Worm (Caenorhabditis elegans) whole organism, L4 larva: Measurements from ENCODE around the gene C03A3.1.

ENCODE experiments used
- F26F4.8 ChIP-seq: fragments of 200-800 bp; sonication (Bioruptor generic); conservative IDR thresholded peaks from 2 replicates; pipeline ENCODE4 v1.3.6; 2022; ENCODE audit warnings: missing genetic modification characterization, missing compliant biosample characterization
- R02D3.7 ChIP-seq: fragments of 150-350 bp; sonication (generic microtip); optimal IDR thresholded peaks from 3 replicates; lab custom pipeline; 2014; ENCODE audit warnings: missing biosample characterization, missing genetic modification characterization
- T26A8.4 ChIP-seq: fragments of 200-800 bp; sonication (Bioruptor generic); IDR thresholded peaks from 2 replicates; pipeline ENCODE4 v1.3.6; 2022; ENCODE audit warnings: missing genetic modification characterization, missing compliant biosample characterization
- Y105C5A.15 ChIP-seq: fragments of 200-800 bp; sonication (Bioruptor generic); IDR thresholded peaks from 2 replicates; pipeline ENCODE4 v1.3.6; 2022; ENCODE audit warnings: missing genetic modification characterization, missing compliant biosample characterization
- ceh-20 ChIP-seq: fragments of 200-800 bp; sonication (Bioruptor generic); IDR thresholded peaks from 2 replicates; pipeline ENCODE4 v1.3.6; 2022; ENCODE audit warnings: missing genetic modification reagents, missing genetic modification characterization, missing compliant biosample characterization
- ceh-28 ChIP-seq: fragments of 150-350 bp; optimal IDR thresholded peaks from 2 replicates; lab custom pipeline; 2014; ENCODE audit warnings: missing biosample characterization, missing genetic modification reagents, missing genetic modification characterization
- ceh-62 ChIP-seq: sonication (generic microtip); optimal IDR thresholded peaks from 2 replicates; lab custom pipeline; 2017; ENCODE audit warnings: missing biosample characterization, missing genetic modification characterization
- ces-1 ChIP-seq: fragments of 150-350 bp; sonication (generic microtip); optimal IDR thresholded peaks from 4 replicates; lab custom pipeline; 2014; ENCODE audit warnings: missing biosample characterization, missing genetic modification reagents, missing genetic modification characterization
- cey-2 ChIP-seq: sonication (generic microtip); optimal IDR thresholded peaks from 3 replicates; lab custom pipeline; 2017; ENCODE audit warnings: missing genetic modification characterization, mild to moderate bottlenecking, missing compliant biosample characterization, antibody characterized with exemption, borderline replicate concordance; ENCODE audit not compliant: insufficient read depth
- daf-16 ChIP-seq, 3 experiments: sonication (generic microtip); optimal IDR thresholded peaks; 2 replicates each; lab custom pipeline; 2016 to 2017; ENCODE audit warnings: missing genetic modification characterization in 3 of 3, missing genetic modification reagents in 3 of 3, mild to moderate bottlenecking in 2 of 3, missing compliant biosample characterization in 2 of 3, missing biosample characterization in 1 of 3, moderate library complexity in 1 of 3
- dmd-6 ChIP-seq: fragments of 200-800 bp; sonication (Bioruptor generic); IDR thresholded peaks from 2 replicates; pipeline ENCODE4 v1.3.6; 2022; ENCODE audit warnings: missing genetic modification reagents, missing genetic modification characterization, missing compliant biosample characterization
- dmd-9 ChIP-seq: fragments of 200-800 bp; sonication (Bioruptor generic); IDR thresholded peaks from 2 replicates; pipeline ENCODE4 v1.3.6; 2022; ENCODE audit warnings: missing genetic modification reagents, missing genetic modification characterization, missing compliant biosample characterization
- egl-27 ChIP-seq: sonication (generic microtip); optimal IDR thresholded peaks from 3 replicates; lab custom pipeline; 2017; ENCODE audit warnings: missing biosample characterization, missing genetic modification reagents, missing genetic modification characterization
- egl-43 ChIP-seq: fragments of 200-800 bp; sonication (Bioruptor generic); IDR thresholded peaks from 2 replicates; pipeline ENCODE4 v1.3.6; 2022; ENCODE audit warnings: missing genetic modification reagents, missing genetic modification characterization, missing compliant biosample characterization
- fkh-10 ChIP-seq: fragments of 150-350 bp; optimal IDR thresholded peaks from 2 replicates; lab custom pipeline; 2014; ENCODE audit warnings: missing biosample characterization, missing genetic modification reagents, missing genetic modification characterization
- hif-1 ChIP-seq, 2 experiments: sonication (generic microtip); optimal IDR thresholded peaks; 2 replicates each; lab custom pipeline; 2016 to 2017; ENCODE audit warnings: missing compliant biosample characterization in 2 of 2, missing genetic modification characterization in 2 of 2, missing genetic modification reagents in 2 of 2, missing genotype in 2 of 2, mild to moderate bottlenecking in 1 of 2
- hlh-30 ChIP-seq: sonication (generic microtip); optimal IDR thresholded peaks from 2 replicates; lab custom pipeline; 2017; ENCODE audit warnings: antibody characterized with exemption, mild to moderate bottlenecking, missing genetic modification characterization, missing compliant biosample characterization; ENCODE audit not compliant: insufficient read depth
- lin-13 ChIP-seq: fragments of 150-350 bp; optimal IDR thresholded peaks from 2 replicates; lab custom pipeline; 2014; ENCODE audit warnings: missing biosample characterization, missing genetic modification reagents, missing genetic modification characterization
- lin-29 ChIP-seq: fragments of 200-800 bp; sonication (Bioruptor generic); IDR thresholded peaks from 2 replicates; pipeline ENCODE4 v1.3.6; 2022; ENCODE audit warnings: missing genetic modification reagents, missing genetic modification characterization, missing compliant biosample characterization
- madf-5 ChIP-seq, 2 experiments: fragments of 200-800 bp; sonication (Bioruptor generic); IDR thresholded peaks; 2 replicates each; pipeline ENCODE4 v1.3.6; 2022; ENCODE audit warnings: missing compliant biosample characterization in 2 of 2, missing genetic modification characterization in 2 of 2
- madf-9 ChIP-seq: fragments of 200-800 bp; sonication (Bioruptor generic); conservative IDR thresholded peaks from 2 replicates; pipeline ENCODE4 v1.3.6; 2022; ENCODE audit warnings: missing genetic modification reagents, missing genetic modification characterization, missing compliant biosample characterization
- mdl-1 ChIP-seq, 2 experiments: fragments of 150-350 bp in 1 of 2; sonication (generic microtip) in 1 of 2; optimal IDR thresholded peaks; 2 replicates each; lab custom pipeline; 2014 to 2017; ENCODE audit warnings: missing biosample characterization in 2 of 2, missing genetic modification characterization in 2 of 2
- mdt-29 ChIP-seq: fragments of 200-800 bp; sonication (Bioruptor generic); IDR thresholded peaks from 2 replicates; pipeline ENCODE4 v1.3.6; 2022; ENCODE audit warnings: missing genetic modification reagents, missing genetic modification characterization, missing compliant biosample characterization
- mep-1 ChIP-seq: fragments of 150-350 bp; sonication (generic microtip); optimal IDR thresholded peaks from 3 replicates; lab custom pipeline; 2014; ENCODE audit warnings: missing biosample characterization, missing genetic modification characterization
- mes-2 ChIP-seq: sonication (generic microtip); optimal IDR thresholded peaks from 2 replicates; lab custom pipeline; 2016; ENCODE audit warnings: missing genotype, mild to moderate bottlenecking, missing genetic modification characterization, missing compliant biosample characterization; ENCODE audit not compliant: poor library complexity, severe bottlenecking
- mxl-3 ChIP-seq: fragments of 200-800 bp; sonication (Bioruptor generic); optimal IDR thresholded peaks from 2 replicates; lab custom pipeline; 2018; ENCODE audit warnings: mild to moderate bottlenecking, missing genetic modification characterization, missing compliant biosample characterization
- nhr-10 ChIP-seq: fragments of 150-350 bp; optimal IDR thresholded peaks from 2 replicates; lab custom pipeline; 2014; ENCODE audit warnings: missing biosample characterization, missing genetic modification characterization
- nhr-11 ChIP-seq: fragments of 150-350 bp; optimal IDR thresholded peaks from 2 replicates; lab custom pipeline; 2014; ENCODE audit warnings: missing biosample characterization, missing genetic modification characterization
- nhr-111 ChIP-seq: fragments of 200-800 bp; sonication (Bioruptor generic); optimal IDR thresholded peaks from 2 replicates; lab custom pipeline; 2018; ENCODE audit warnings: mild to moderate bottlenecking, missing genetic modification characterization, missing compliant biosample characterization
- nhr-28 ChIP-seq: fragments of 150-350 bp; optimal IDR thresholded peaks from 2 replicates; lab custom pipeline; 2014; ENCODE audit warnings: missing biosample characterization, missing genetic modification characterization
- nhr-41 ChIP-seq: fragments of 200-800 bp; sonication (Bioruptor generic); IDR thresholded peaks from 2 replicates; pipeline ENCODE4 v1.3.6; 2022; ENCODE audit warnings: missing genetic modification reagents, missing genetic modification characterization, missing compliant biosample characterization
- nhr-48 ChIP-seq: sonication (generic microtip); optimal IDR thresholded peaks from 2 replicates; lab custom pipeline; 2016; ENCODE audit warnings: mild to moderate bottlenecking, missing genetic modification characterization, missing compliant biosample characterization
- nhr-6 ChIP-seq: fragments of 150-350 bp; optimal IDR thresholded peaks from 2 replicates; lab custom pipeline; 2014; ENCODE audit warnings: missing biosample characterization, missing genetic modification characterization
- nhr-76 ChIP-seq: fragments of 150-350 bp; optimal IDR thresholded peaks from 2 replicates; lab custom pipeline; 2014; ENCODE audit warnings: missing biosample characterization, missing genetic modification characterization
- nhr-77 ChIP-seq: fragments of 150-350 bp; optimal IDR thresholded peaks from 2 replicates; lab custom pipeline; 2014; ENCODE audit warnings: missing biosample characterization, missing genetic modification characterization
- pha-4 ChIP-seq, 2 experiments: fragments of 150-350 bp in 1 of 2; fragments of 200-800 bp in 1 of 2; sonication (Bioruptor generic) in 1 of 2; IDR thresholded peaks in 1 of 2; optimal IDR thresholded peaks in 1 of 2; 2 replicates each; pipeline versions ENCODE4 v1.3.6 to Lab custom; 2014 to 2022; ENCODE audit warnings: missing genetic modification characterization in 2 of 2, missing genetic modification reagents in 2 of 2, missing biosample characterization in 1 of 2, missing compliant biosample characterization in 1 of 2
- php-3 ChIP-seq: fragments of 200-800 bp; sonication (Bioruptor generic); IDR thresholded peaks from 2 replicates; pipeline ENCODE4 v1.3.6; 2022; ENCODE audit warnings: missing genetic modification reagents, missing genetic modification characterization, missing compliant biosample characterization
- pqm-1 ChIP-seq: sonication (generic microtip); optimal IDR thresholded peaks from 2 replicates; lab custom pipeline; 2017; ENCODE audit warnings: missing biosample characterization, missing genetic modification characterization
- sdz-12 ChIP-seq: fragments of 200-800 bp; sonication (Bioruptor generic); optimal IDR thresholded peaks from 2 replicates; lab custom pipeline; 2018; ENCODE audit warnings: mild to moderate bottlenecking, missing genetic modification characterization, missing compliant biosample characterization
- set-16 ChIP-seq: fragments of 200-800 bp; sonication (Bioruptor generic); IDR thresholded peaks from 2 replicates; pipeline ENCODE4 v1.3.6; 2022; ENCODE audit warnings: missing genetic modification reagents, missing genetic modification characterization, missing compliant biosample characterization
- skn-1 ChIP-seq: fragments of 150-350 bp; optimal IDR thresholded peaks from 2 replicates; lab custom pipeline; 2014; ENCODE audit warnings: missing biosample characterization, missing genetic modification characterization
- snpc-1.2 ChIP-seq: fragments of 200-800 bp; sonication (Bioruptor generic); IDR thresholded peaks from 2 replicates; pipeline ENCODE4 v1.3.6; 2022; ENCODE audit warnings: missing genetic modification reagents, missing genetic modification characterization, missing compliant biosample characterization
- spr-1 ChIP-seq: sonication (generic microtip); optimal IDR thresholded peaks from 2 replicates; lab custom pipeline; 2016; ENCODE audit warnings: mild to moderate bottlenecking, missing genetic modification characterization, missing compliant biosample characterization
- spr-3 ChIP-seq: fragments of 200-800 bp; sonication (Bioruptor generic); optimal IDR thresholded peaks from 2 replicates; lab custom pipeline; 2018; ENCODE audit warnings: mild to moderate bottlenecking, missing genetic modification characterization, missing compliant biosample characterization
- tra-1 ChIP-seq: fragments of 200-800 bp; sonication (Bioruptor generic); IDR thresholded peaks from 2 replicates; pipeline ENCODE4 v1.3.6; 2022; ENCODE audit warnings: missing genetic modification reagents, missing genetic modification characterization, missing compliant biosample characterization
- unc-130 ChIP-seq: sonication (generic microtip); optimal IDR thresholded peaks from 2 replicates; lab custom pipeline; 2016; ENCODE audit warnings: missing genetic modification reagents, missing genetic modification characterization, missing compliant biosample characterization
- unc-39 ChIP-seq: sonication (generic microtip); optimal IDR thresholded peaks from 2 replicates; lab custom pipeline; 2017; ENCODE audit warnings: missing biosample characterization, missing genetic modification characterization
- ztf-11 ChIP-seq: fragments of 150-350 bp; optimal IDR thresholded peaks from 2 replicates; lab custom pipeline; 2014; ENCODE audit warnings: missing biosample characterization, missing genetic modification characterization

The C03A3.1 gene

ce11 chrX:11262319-11263074, 5.3 kb downstream of the C03A3.1 start, which contains the start of gene C03A3.2:
Gene C03A3.2, plus strand, starts transcription at chrX:11262848.
- no peak for TF ChIP-seq ceh-20
- TF ChIP-seq hif-1 (tag; optimal IDR thresholded peaks at IDR 0.05; lab: Kevin White, UChicago): peak in 1 of 2 experiments; percentile 28
- peak; percentile 55 for TF ChIP-seq nhr-11 (tag; lab: Kevin White, UChicago)
- TF ChIP-seq mep-1 (tag; lab: Kevin White, UChicago): peak; percentile 83
- TF ChIP-seq nhr-77 (tag; lab: Kevin White, UChicago): peak; percentile 5
- TF ChIP-seq madf-9 (GFP tag; lab: Robert Waterston, UW): 0 out of 2 replicates have a peak, but pooled peaks have one; percentile 6
- no peak for TF ChIP-seq set-16
- TF ChIP-seq lin-13: peak; percentile 47
- TF ChIP-seq unc-130 (GFP tag; lab: Kevin White, UChicago): no peak
- TF ChIP-seq ces-1 (GFP tag; lab: Kevin White, UChicago): no peak
- no peak for TF ChIP-seq nhr-76
- peak in 1 of 2 experiments; percentile 62 for TF ChIP-seq daf-16 (GFP tag; optimal IDR thresholded peaks at IDR 0.05; lab: Kevin White, UChicago)
- peak; percentile 44 for TF ChIP-seq daf-16 (tag; optimal IDR thresholded peaks at IDR 0.05; lab: Kevin White, UChicago)
- no peak for TF ChIP-seq skn-1 (tag; lab: Kevin White, UChicago)
- no peak for TF ChIP-seq pha-4 (GFP tag; IDR thresholded peaks at IDR 0.05; lab: Robert Waterston, UW)
- TF ChIP-seq pha-4 (tag; optimal IDR thresholded peaks at IDR 0.05; lab: Kevin White, UChicago): no peak
- TF ChIP-seq egl-43 (GFP tag; lab: Robert Waterston, UW): no peak
- TF ChIP-seq R02D3.7: no peak
- no peak for TF ChIP-seq T26A8.4
- TF ChIP-seq ceh-62 (tag; lab: Kevin White, UChicago): no peak
- TF ChIP-seq ceh-28 (tag; lab: Kevin White, UChicago): no peak
- TF ChIP-seq mes-2 (tag; lab: Kevin White, UChicago): peak; percentile 66
- no peak for TF ChIP-seq snpc-1.2 (GFP tag; lab: Robert Waterston, UW)
- no peak for TF ChIP-seq mdt-29 (GFP tag; lab: Robert Waterston, UW)
- no peak for TF ChIP-seq php-3 (GFP tag; lab: Robert Waterston, UW)
- peak; percentile 29 for TF ChIP-seq spr-1
- no peak for TF ChIP-seq ztf-11 (tag; lab: Kevin White, UChicago)
- no peak for TF ChIP-seq dmd-6
- no peak for TF ChIP-seq madf-5 (GFP tag; IDR thresholded peaks at IDR 0.05; lab: Robert Waterston, UW)
- no peak for TF ChIP-seq lin-29 (GFP tag; lab: Robert Waterston, UW)
- no peak for TF ChIP-seq F26F4.8 (GFP tag; lab: Robert Waterston, UW)
- no peak for TF ChIP-seq egl-27 (tag; lab: Kevin White, UChicago)
- TF ChIP-seq nhr-10 (tag; lab: Kevin White, UChicago): no peak
- peak in 1 of 2 experiments; percentile 82 for TF ChIP-seq mdl-1 (tag; optimal IDR thresholded peaks at IDR 0.05; lab: Kevin White, UChicago)
- peak; percentile 64 for TF ChIP-seq nhr-6 (tag; lab: Kevin White, UChicago)
- no peak for TF ChIP-seq sdz-12 (GFP tag; lab: Kevin White, UChicago)
- peak; percentile 82 for TF ChIP-seq mxl-3 (GFP tag; lab: Kevin White, UChicago)
- TF ChIP-seq nhr-41 (GFP tag; lab: Robert Waterston, UW): no peak
- no peak for TF ChIP-seq dmd-9 (GFP tag; lab: Robert Waterston, UW)
- peak; percentile 21 for TF ChIP-seq nhr-28
- peak; percentile 58 for TF ChIP-seq hlh-30 (tag; lab: Kevin White, UChicago)
- peak; percentile 70 for TF ChIP-seq fkh-10 (GFP tag; lab: Kevin White, UChicago)
- no peak for TF ChIP-seq tra-1 (GFP tag; lab: Robert Waterston, UW)
- peak; percentile 72 for TF ChIP-seq pqm-1 (tag; lab: Kevin White, UChicago)
- TF ChIP-seq unc-39 (tag; lab: Kevin White, UChicago): no peak
- no peak for TF ChIP-seq cey-2 (tag; lab: Kevin White, UChicago)
- no peak for TF ChIP-seq nhr-48
- TF ChIP-seq Y105C5A.15: no peak
- no peak for TF ChIP-seq spr-3 (GFP tag; lab: Kevin White, UChicago)
- TF ChIP-seq nhr-111: no peak
